Fruit fly (Drosophila melanogaster) whole organism, embryonic: ENCODE data around the gene Sidpn.

Experiments used
- Bgb ChIP-seq: fragments of 200-800 bp; sonication (Bioruptor generic); IDR thresholded peaks from 2 replicates; pipeline ENCODE4 v1.3.6; 2022; ENCODE audit warnings: missing biosample characterization, missing genetic modification characterization; ENCODE audit not compliant: partially characterized antibody
- C15 ChIP-seq: fragments of 200-800 bp; sonication (Bioruptor generic); IDR thresholded peaks from 3 replicates; pipeline ENCODE4 v1.3.6; 2022; ENCODE audit warnings: missing biosample characterization, missing genetic modification characterization
- CG10147 ChIP-seq: fragments of 200-800 bp; sonication (Bioruptor generic); optimal IDR thresholded peaks from 2 replicates; lab custom pipeline; 2019; ENCODE audit warnings: missing biosample characterization, mild to moderate bottlenecking, missing genetic modification characterization, moderate library complexity
- CG14014 ChIP-seq: fragments of 200-800 bp; sonication (Bioruptor generic); IDR thresholded peaks from 2 replicates; pipeline ENCODE4 v1.3.6; 2022; ENCODE audit warnings: missing biosample characterization, missing genetic modification characterization
- CG14441 ChIP-seq: fragments of 200-800 bp; sonication (Bioruptor generic); IDR thresholded peaks from 2 replicates; pipeline ENCODE4 v1.3.6; 2022; ENCODE audit warnings: missing biosample characterization, missing genetic modification characterization
- CG14667 ChIP-seq: fragments of 200-800 bp; sonication (Bioruptor generic); IDR thresholded peaks from 2 replicates; pipeline ENCODE4 v1.3.6; 2022; ENCODE audit warnings: missing biosample characterization, missing genetic modification characterization
- CG14860 ChIP-seq: fragments of 200-800 bp; sonication (Bioruptor generic); IDR thresholded peaks from 3 replicates; pipeline ENCODE4 v1.3.6; 2022; ENCODE audit warnings: missing biosample characterization, missing genetic modification characterization; ENCODE audit not compliant: partially characterized antibody
- CG2678 ChIP-seq: fragments of 200-800 bp; sonication (Bioruptor generic); optimal IDR thresholded peaks from 3 replicates; lab custom pipeline; 2019; ENCODE audit warnings: missing biosample characterization, mild to moderate bottlenecking, missing genetic modification characterization, moderate library complexity
- CG31388 ChIP-seq: fragments of 200-800 bp; sonication (Bioruptor generic); optimal IDR thresholded peaks from 2 replicates; lab custom pipeline; 2016; ENCODE audit warnings: missing biosample characterization, missing genetic modification characterization
- CG3163 ChIP-seq: fragments of 200-800 bp; sonication (Bioruptor generic); optimal IDR thresholded peaks from 3 replicates; lab custom pipeline; 2016; ENCODE audit warnings: missing biosample characterization, missing genetic modification characterization
- CG32772 ChIP-seq: fragments of 200-800 bp; sonication (Bioruptor generic); IDR thresholded peaks from 2 replicates; pipeline ENCODE4 v1.3.6; 2022; ENCODE audit warnings: missing biosample characterization, missing genetic modification characterization
- CG3407 ChIP-seq: fragments of 200-800 bp; sonication (Bioruptor generic); optimal IDR thresholded peaks from 2 replicates; lab custom pipeline; 2018; ENCODE audit warnings: missing biosample characterization, mild to moderate bottlenecking, missing genetic modification characterization
- CG34376 ChIP-seq: fragments of 200-800 bp; sonication (Bioruptor generic); optimal IDR thresholded peaks from 2 replicates; lab custom pipeline; 2018; ENCODE audit warnings: missing biosample characterization, mild to moderate bottlenecking, missing genetic modification characterization
- CG8089 ChIP-seq: fragments of 200-800 bp; sonication (Bioruptor generic); optimal IDR thresholded peaks from 3 replicates; lab custom pipeline; 2016; ENCODE audit warnings: missing biosample characterization, missing genetic modification characterization
- CoRest ChIP-seq: fragments of 200-800 bp; sonication (Bioruptor generic); optimal IDR thresholded peaks from 3 replicates; lab custom pipeline; 2018; ENCODE audit warnings: missing biosample characterization, mild to moderate bottlenecking, missing genetic modification characterization, moderate library complexity
- CrebB ChIP-seq: fragments of 200-800 bp; sonication (Bioruptor generic); optimal IDR thresholded peaks from 3 replicates; lab custom pipeline; 2018; ENCODE audit warnings: missing biosample characterization, mild to moderate bottlenecking, missing genetic modification characterization
- Dbx ChIP-seq: fragments of 200-800 bp; sonication (Bioruptor generic); IDR thresholded peaks from 3 replicates; pipeline ENCODE4 v1.3.6; 2022; ENCODE audit warnings: missing biosample characterization, missing genetic modification characterization
- E2f1 ChIP-seq: fragments of 200-800 bp; sonication (Bioruptor generic); IDR thresholded peaks from 2 replicates; pipeline ENCODE4 v1.3.6; 2022; ENCODE audit warnings: missing biosample characterization, missing genetic modification characterization
- Ets65A ChIP-seq: fragments of 200-800 bp; sonication (Bioruptor generic); peaks from one replicate; lab custom pipeline; 2016; ENCODE audit warnings: missing biosample characterization, missing genetic modification characterization
- Ets97D ChIP-seq: fragments of 200-800 bp; sonication (Bioruptor generic); optimal IDR thresholded peaks from 3 replicates; lab custom pipeline; 2016; ENCODE audit warnings: missing biosample characterization, missing genetic modification characterization
- Gsc ChIP-seq: fragments of 200-800 bp; sonication (Bioruptor generic); IDR thresholded peaks from 2 replicates; pipeline ENCODE4 v1.3.6; 2022; ENCODE audit warnings: missing biosample characterization, missing genetic modification characterization
- Hmr ChIP-seq: fragments of 200-800 bp; sonication (Bioruptor generic); optimal IDR thresholded peaks from 3 replicates; lab custom pipeline; 2017; ENCODE audit warnings: mild to moderate bottlenecking, missing biosample characterization, missing genetic modification reagents, missing genetic modification characterization
- Hmx ChIP-seq: fragments of 200-800 bp; sonication (Bioruptor generic); optimal IDR thresholded peaks from 2 replicates; lab custom pipeline; 2016; ENCODE audit warnings: missing biosample characterization, missing genetic modification characterization
- Hr78 ChIP-seq, 2 experiments: fragments of 200-800 bp in 1 of 2; fragments of >200 bp in 1 of 2; sonication (Bioruptor generic) in 1 of 2; optimal IDR thresholded peaks; 2 replicates each; lab custom pipeline; 2017 to 2019; ENCODE audit warnings: missing biosample characterization in 2 of 2, missing genetic modification characterization in 2 of 2, mild to moderate bottlenecking in 1 of 2, moderate library complexity in 1 of 2
- MESR4 ChIP-seq: fragments of 200-800 bp; sonication (Bioruptor generic); optimal IDR thresholded peaks from 2 replicates; lab custom pipeline; 2018; ENCODE audit warnings: missing biosample characterization, mild to moderate bottlenecking, missing genetic modification characterization, moderate library complexity
- MTF-1 ChIP-seq: fragments of 200-800 bp; sonication (Bioruptor generic); optimal IDR thresholded peaks from 2 replicates; lab custom pipeline; 2018; ENCODE audit warnings: missing biosample characterization, mild to moderate bottlenecking, missing genetic modification characterization, borderline replicate concordance
- Mad ChIP-seq: fragments of 200-800 bp; sonication (Bioruptor generic); optimal IDR thresholded peaks from 2 replicates; lab custom pipeline; 2016; ENCODE audit warnings: missing biosample characterization, missing genetic modification characterization
- NfI ChIP-seq: fragments of 200-800 bp; sonication (Bioruptor generic); optimal IDR thresholded peaks from 3 replicates; lab custom pipeline; 2018; ENCODE audit warnings: missing biosample characterization, mild to moderate bottlenecking, missing genetic modification characterization, moderate library complexity
- Oaz ChIP-seq: fragments of 200-800 bp; sonication (Bioruptor generic); IDR thresholded peaks from 2 replicates; pipeline ENCODE4 v1.3.6; 2022; ENCODE audit warnings: missing biosample characterization, missing genetic modification characterization
- Sox102F ChIP-seq: fragments of 200-800 bp; sonication (Bioruptor generic); optimal IDR thresholded peaks from 2 replicates; lab custom pipeline; 2018; ENCODE audit warnings: missing biosample characterization, mild to moderate bottlenecking, missing genetic modification characterization, moderate library complexity
- Sry-β ChIP-seq: fragments of 200-800 bp; sonication (Bioruptor generic); optimal IDR thresholded peaks from 2 replicates; lab custom pipeline; 2018; ENCODE audit warnings: missing biosample characterization, mild to moderate bottlenecking, missing genetic modification characterization, moderate library complexity
- Sry-δ ChIP-seq: fragments of 200-800 bp; sonication (Bioruptor generic); optimal IDR thresholded peaks from 2 replicates; lab custom pipeline; 2016; ENCODE audit warnings: missing biosample characterization, missing genetic modification characterization
- YL-1 ChIP-seq: fragments of 200-800 bp; sonication (Bioruptor generic); optimal IDR thresholded peaks from 3 replicates; lab custom pipeline; 2017; ENCODE audit warnings: missing biosample characterization, mild to moderate bottlenecking, missing genetic modification characterization
- crp ChIP-seq, 2 experiments: fragments of 200-800 bp; sonication (Bioruptor generic); optimal IDR thresholded peaks; 2 replicates in 1 of 2; 3 replicates in 1 of 2; lab custom pipeline; 2017; ENCODE audit warnings: missing biosample characterization in 2 of 2, missing genetic modification characterization in 2 of 2, mild to moderate bottlenecking in 1 of 2, moderate library complexity in 1 of 2
- en ChIP-seq: fragments of 200-800 bp; sonication (Bioruptor generic); optimal IDR thresholded peaks from 2 replicates; lab custom pipeline; 2016; ENCODE audit warnings: missing biosample characterization, missing genetic modification characterization
- exex ChIP-seq: fragments of 200-800 bp; sonication (Bioruptor generic); optimal IDR thresholded peaks from 4 replicates; lab custom pipeline; 2018; ENCODE audit warnings: missing biosample characterization, mild to moderate bottlenecking, missing genetic modification characterization, moderate library complexity
- ftz-f1 ChIP-seq: fragments of 200-800 bp; sonication (Bioruptor generic); optimal IDR thresholded peaks from 2 replicates; lab custom pipeline; 2016; ENCODE audit warnings: missing biosample characterization, missing genetic modification characterization
- gfzf ChIP-seq: fragments of 200-800 bp; sonication (Bioruptor generic); optimal IDR thresholded peaks from 2 replicates; lab custom pipeline; 2016; ENCODE audit warnings: missing biosample characterization, mild to moderate bottlenecking, missing genetic modification characterization, moderate library complexity
- hb ChIP-seq: fragments of 200-800 bp; sonication (Bioruptor generic); IDR thresholded peaks from 3 replicates; pipeline ENCODE4 v1.3.6; 2022; ENCODE audit warnings: missing biosample characterization, missing genetic modification characterization; ENCODE audit not compliant: partially characterized antibody
- hth ChIP-seq: fragments of >200 bp; optimal IDR thresholded peaks from 2 replicates; lab custom pipeline; 2017; ENCODE audit warnings: inconsistent platforms
- insv ChIP-seq, 2 experiments: fragments of 200-800 bp; sonication (Bioruptor generic); optimal IDR thresholded peaks; 3 replicates each; lab custom pipeline; 2016 to 2018; ENCODE audit warnings: missing biosample characterization in 2 of 2, missing genetic modification characterization in 2 of 2
- jing ChIP-seq: fragments of 200-800 bp; sonication (Bioruptor generic); optimal IDR thresholded peaks from 2 replicates; lab custom pipeline; 2018; ENCODE audit warnings: missing biosample characterization, mild to moderate bottlenecking, missing genetic modification characterization
- lab ChIP-seq: fragments of 200-800 bp; sonication (Bioruptor generic); optimal IDR thresholded peaks from 3 replicates; lab custom pipeline; 2017; ENCODE audit warnings: missing biosample characterization, missing genetic modification characterization, mild to moderate bottlenecking, moderate library complexity, missing genetic modification reagents
- nmo ChIP-seq: fragments of 200-800 bp; sonication (Bioruptor generic); optimal IDR thresholded peaks from 2 replicates; lab custom pipeline; 2018; ENCODE audit warnings: missing biosample characterization, mild to moderate bottlenecking, missing genetic modification characterization, moderate library complexity
- sens ChIP-seq: fragments of 200-800 bp; sonication (Bioruptor generic); peaks from one replicate; lab custom pipeline; 2016; ENCODE audit warnings: missing biosample characterization, missing genetic modification characterization
- sima ChIP-seq: fragments of 200-800 bp; sonication (Bioruptor generic); optimal IDR thresholded peaks from 2 replicates; lab custom pipeline; 2016; ENCODE audit warnings: missing biosample characterization, missing genetic modification characterization
- slp2 ChIP-seq: fragments of 200-800 bp; sonication (Bioruptor generic); optimal IDR thresholded peaks from 2 replicates; lab custom pipeline; 2016; ENCODE audit warnings: missing biosample characterization, missing genetic modification characterization
- sug ChIP-seq: fragments of 200-800 bp; optimal IDR thresholded peaks from 2 replicates; lab custom pipeline; 2019; ENCODE audit warnings: missing biosample characterization, mild to moderate bottlenecking, missing genetic modification characterization, moderate library complexity
- tgo ChIP-seq: fragments of 200-800 bp; sonication (Bioruptor generic); IDR thresholded peaks from 3 replicates; pipeline ENCODE4 v1.3.6; 2022; ENCODE audit warnings: missing biosample characterization, missing genetic modification characterization
- tup ChIP-seq: fragments of 200-800 bp; sonication (Bioruptor generic); optimal IDR thresholded peaks from 2 replicates; lab custom pipeline; 2016; ENCODE audit warnings: missing biosample characterization, mild to moderate bottlenecking, missing genetic modification characterization, moderate library complexity

Sidpn gene

dm6 chr2L:19009130-19009529 is 18.4 kb upstream of the Sidpn start, which contains the start of gene RpL30 (continued):
- TF ChIP-seq CG2678 (tag; lab: Kevin White, UChicago), result peak; percentile 82
- peak; percentile 95 for TF ChIP-seq CrebB (tag; lab: Kevin White, UChicago)
- TF ChIP-seq Ets65A (GFP tag; lab: Kevin White, UChicago), result peak; percentile 99
- peak; percentile 97 for TF ChIP-seq sens
- peak; percentile 90 for TF ChIP-seq CG14014
- peak; percentile 75 for TF ChIP-seq E2f1 (GFP tag; lab: Robert Waterston, UW)
- peak; percentile 89 for TF ChIP-seq sug (tag; lab: Kevin White, UChicago)
- peak; percentile 85 for TF ChIP-seq CG10147 (GFP tag; lab: Kevin White, UChicago)
- TF ChIP-seq Hr78 (GFP tag; optimal IDR thresholded peaks at IDR 0.05; lab: Kevin White, UChicago), result no peak
- peak; percentile 84 for TF ChIP-seq slp2 (GFP tag; lab: Kevin White, UChicago)
- TF ChIP-seq tgo (GFP tag; lab: Robert Waterston, UW), result peak; percentile 81
- peak; percentile 99 for TF ChIP-seq Hmr (GFP tag; lab: Kevin White, UChicago)
- TF ChIP-seq CG32772 (GFP tag; lab: Robert Waterston, UW), result peak; percentile 41; the same call in 1 of the 2 replicates
- TF ChIP-seq CG3163, result peak; percentile 82
- TF ChIP-seq NfI, result peak; percentile 93
- peak; percentile 90 for TF ChIP-seq CG3407 (GFP tag; lab: Kevin White, UChicago)
- peak; percentile 88 for TF ChIP-seq nmo (GFP tag; lab: Kevin White, UChicago)
- peak in 1 of 2 experiments; percentile 84 for TF ChIP-seq insv (GFP tag; optimal IDR thresholded peaks at IDR 0.05; lab: Kevin White, UChicago)
- peak; percentile 82 for TF ChIP-seq Sry-δ (GFP tag; lab: Kevin White, UChicago)
- TF ChIP-seq crp (GFP tag; optimal IDR thresholded peaks at IDR 0.05; lab: Kevin White, UChicago), result peak in 1 of 2 experiments; percentile 70
- TF ChIP-seq Oaz (GFP tag; lab: Robert Waterston, UW), result peak; percentile 73
- TF ChIP-seq CG34376 (GFP tag; lab: Kevin White, UChicago), result peak; percentile 98
- TF ChIP-seq CG8089 (GFP tag; lab: Kevin White, UChicago), result peak; percentile 92
- peak; percentile 91 for TF ChIP-seq Mad
- peak; percentile 66 for TF ChIP-seq jing (GFP tag; lab: Kevin White, UChicago)
- TF ChIP-seq Sry-β (GFP tag; lab: Kevin White, UChicago), result peak; percentile 61
- TF ChIP-seq CoRest (tag; lab: Kevin White, UChicago), result peak; percentile 82
- TF ChIP-seq YL-1 (GFP tag; lab: Kevin White, UChicago), result peak; percentile 99
- TF ChIP-seq CG14441, result peak; percentile 64
- peak; percentile 85; the same call in 2 of the 3 replicates for TF ChIP-seq C15 (GFP tag; lab: Robert Waterston, UW)
- peak; percentile 100 for TF ChIP-seq gfzf (GFP tag; lab: Kevin White, UChicago)
- TF ChIP-seq sima (GFP tag; lab: Kevin White, UChicago), result peak; percentile 64
- peak; percentile 97 for TF ChIP-seq MTF-1 (GFP tag; lab: Kevin White, UChicago)
- peak; percentile 33 for TF ChIP-seq CG31388 (GFP tag; lab: Kevin White, UChicago)
- no peak for TF ChIP-seq hb (GFP tag; lab: Robert Waterston, UW)
- TF ChIP-seq exex (tag; lab: Kevin White, UChicago), result peak; percentile 81
- peak; percentile 84 for TF ChIP-seq en (GFP tag; lab: Kevin White, UChicago)
- TF ChIP-seq hth (lab: Kevin White, UChicago), result no peak
- TF ChIP-seq Gsc, result no peak
- peak; percentile 98 for TF ChIP-seq lab (GFP tag; lab: Kevin White, UChicago)
- peak; percentile 100 for TF ChIP-seq MESR4 (GFP tag; lab: Kevin White, UChicago)
- peak; percentile 59 for TF ChIP-seq Sox102F (GFP tag; lab: Kevin White, UChicago)
- TF ChIP-seq CG14860 (GFP tag; lab: Robert Waterston, UW), result no peak
- TF ChIP-seq Ets97D (GFP tag; lab: Kevin White, UChicago), result peak; percentile 100
- no peak for TF ChIP-seq Hmx (GFP tag; lab: Kevin White, UChicago)
- TF ChIP-seq CG14667 (GFP tag; lab: Robert Waterston, UW), result peak; percentile 54
- TF ChIP-seq tup, result no peak
- peak; percentile 94 for TF ChIP-seq Dbx (GFP tag; lab: Robert Waterston, UW)
- peak; percentile 76 for TF ChIP-seq Bgb
- peak; percentile 91 for TF ChIP-seq ftz-f1 (GFP tag; lab: Kevin White, UChicago)
